Fruit fly (Drosophila melanogaster) whole organism, embryonic: ENCODE results near the gene CG14960.
A peak's percentile ranks its signal among the peaks of the same experiment; 100 is the strongest.

Experiments used
- Atf6 ChIP-seq: fragments of 200-800 bp; sonication (Bioruptor generic); IDR thresholded peaks from 2 replicates; pipeline ENCODE4 v1.3.6; 2022; ENCODE audit warnings: missing biosample characterization, missing genetic modification characterization
- Bteb2 ChIP-seq: fragments of 200-800 bp; sonication (Bioruptor generic); optimal IDR thresholded peaks from 2 replicates; lab custom pipeline; 2016; ENCODE audit warnings: missing biosample characterization, missing genetic modification characterization
- CG12942 ChIP-seq: fragments of 200-800 bp; sonication (Bioruptor generic); optimal IDR thresholded peaks from 3 replicates; lab custom pipeline; 2016; ENCODE audit warnings: missing biosample characterization, missing genetic modification characterization
- CG14050 ChIP-seq: fragments of 200-800 bp; sonication (Bioruptor generic); IDR thresholded peaks from 3 replicates; pipeline ENCODE4 v1.3.6; 2022; ENCODE audit warnings: missing biosample characterization, missing genetic modification characterization
- CG16815 ChIP-seq: fragments of 200-800 bp; sonication (Bioruptor generic); optimal IDR thresholded peaks from 3 replicates; lab custom pipeline; 2017; ENCODE audit warnings: missing biosample characterization, mild to moderate bottlenecking, missing genetic modification characterization
- CG2116 ChIP-seq: fragments of 200-800 bp; sonication (Bioruptor generic); optimal IDR thresholded peaks from 3 replicates; lab custom pipeline; 2018; ENCODE audit warnings: missing biosample characterization, mild to moderate bottlenecking, missing genetic modification characterization
- CG32767 ChIP-seq: fragments of 200-800 bp; sonication (Bioruptor generic); IDR thresholded peaks from 2 replicates; pipeline ENCODE4 v1.3.6; 2022; ENCODE audit warnings: missing biosample characterization, missing genetic modification characterization
- CG3847 ChIP-seq: fragments of 200-800 bp; sonication (Bioruptor generic); IDR thresholded peaks from 2 replicates; pipeline ENCODE4 v1.3.6; 2022; ENCODE audit warnings: missing biosample characterization, missing genetic modification characterization
- CG3995 ChIP-seq: fragments of 200-800 bp; sonication (Bioruptor generic); optimal IDR thresholded peaks from 3 replicates; lab custom pipeline; 2016; ENCODE audit warnings: missing biosample characterization, missing genetic modification characterization
- CG4820 ChIP-seq: fragments of 200-800 bp; sonication (Bioruptor generic); optimal IDR thresholded peaks from 3 replicates; lab custom pipeline; 2016; ENCODE audit warnings: missing biosample characterization, missing genetic modification characterization
- CG5953 ChIP-seq: fragments of 200-800 bp; sonication (Bioruptor generic); IDR thresholded peaks from 2 replicates; pipeline ENCODE4 v1.3.6; 2022; ENCODE audit warnings: missing biosample characterization, missing genetic modification characterization
- CG6654 ChIP-seq: fragments of 200-800 bp; sonication (Bioruptor generic); optimal IDR thresholded peaks from 2 replicates; lab custom pipeline; 2017; ENCODE audit warnings: missing biosample characterization, mild to moderate bottlenecking, missing genetic modification characterization
- CG6689 ChIP-seq: fragments of 200-800 bp; sonication (Bioruptor generic); IDR thresholded peaks from 2 replicates; pipeline ENCODE4 v1.3.6; 2022; ENCODE audit warnings: missing biosample characterization, missing genetic modification characterization
- CG6791 ChIP-seq: fragments of 200-800 bp; sonication (Bioruptor generic); IDR thresholded peaks from 3 replicates; pipeline ENCODE4 v1.3.6; 2022; ENCODE audit warnings: missing biosample characterization, missing genetic modification characterization; ENCODE audit not compliant: partially characterized antibody
- CG7839 ChIP-seq: fragments of 200-800 bp; sonication (Bioruptor generic); optimal IDR thresholded peaks from 3 replicates; lab custom pipeline; 2018; ENCODE audit warnings: missing biosample characterization, mild to moderate bottlenecking, missing genetic modification characterization, moderate library complexity
- CG7963 ChIP-seq: fragments of 200-800 bp; sonication (Bioruptor generic); IDR thresholded peaks from 3 replicates; pipeline ENCODE4 v1.3.6; 2022; ENCODE audit warnings: missing biosample characterization, missing genetic modification characterization; ENCODE audit not compliant: partially characterized antibody
- CG8388 ChIP-seq: fragments of 200-800 bp; sonication (Bioruptor generic); optimal IDR thresholded peaks from 2 replicates; lab custom pipeline; 2019; ENCODE audit warnings: missing biosample characterization, mild to moderate bottlenecking, missing genetic modification characterization, moderate library complexity
- CG8765 ChIP-seq: fragments of 200-800 bp; sonication (Bioruptor generic); IDR thresholded peaks from 2 replicates; pipeline ENCODE4 v1.3.6; 2022; ENCODE audit warnings: missing biosample characterization, missing genetic modification characterization
- Camta ChIP-seq: fragments of 200-800 bp; sonication (Bioruptor generic); optimal IDR thresholded peaks from 2 replicates; lab custom pipeline; 2016; ENCODE audit warnings: missing biosample characterization, missing genetic modification characterization
- Dp ChIP-seq: fragments of 200-800 bp; sonication (Bioruptor generic); optimal IDR thresholded peaks from 2 replicates; lab custom pipeline; 2018; ENCODE audit warnings: missing biosample characterization, mild to moderate bottlenecking, missing genetic modification characterization, moderate library complexity
- Drgx ChIP-seq: fragments of 200-800 bp; sonication (Bioruptor generic); IDR thresholded peaks from 2 replicates; pipeline ENCODE4 v1.3.6; 2022; ENCODE audit warnings: missing biosample characterization, missing genetic modification characterization
- Gsc ChIP-seq: fragments of 200-800 bp; sonication (Bioruptor generic); IDR thresholded peaks from 2 replicates; pipeline ENCODE4 v1.3.6; 2022; ENCODE audit warnings: missing biosample characterization, missing genetic modification characterization
- Gug ChIP-seq: fragments of 200-800 bp; sonication (Bioruptor generic); IDR thresholded peaks from 4 replicates; pipeline ENCODE4 v1.3.6; 2022; ENCODE audit warnings: missing biosample characterization, missing genetic modification characterization
- H15 ChIP-seq: fragments of 200-800 bp; sonication (Bioruptor generic); IDR thresholded peaks from 3 replicates; pipeline ENCODE4 v1.3.6; 2022; ENCODE audit warnings: missing biosample characterization, missing genetic modification characterization
- HmgD ChIP-seq: fragments of 200-800 bp; sonication (Bioruptor generic); optimal IDR thresholded peaks from 3 replicates; lab custom pipeline; 2016; ENCODE audit warnings: missing biosample characterization, missing genetic modification characterization
- MESR4 ChIP-seq: fragments of 200-800 bp; sonication (Bioruptor generic); optimal IDR thresholded peaks from 2 replicates; lab custom pipeline; 2018; ENCODE audit warnings: missing biosample characterization, mild to moderate bottlenecking, missing genetic modification characterization, moderate library complexity
- Meics ChIP-seq: fragments of 200-800 bp; sonication (Bioruptor generic); optimal IDR thresholded peaks from 2 replicates; lab custom pipeline; 2017; ENCODE audit warnings: missing biosample characterization, mild to moderate bottlenecking, missing genetic modification characterization
- Myb ChIP-seq: fragments of 200-800 bp; sonication (Bioruptor generic); optimal IDR thresholded peaks from 2 replicates; lab custom pipeline; 2016; ENCODE audit warnings: missing biosample characterization, missing genetic modification characterization
- Sox100B ChIP-seq: fragments of 200-800 bp; sonication (Bioruptor generic); optimal IDR thresholded peaks from 3 replicates; lab custom pipeline; 2018; ENCODE audit warnings: missing biosample characterization, mild to moderate bottlenecking, missing genetic modification characterization
- Sry-β ChIP-seq: fragments of 200-800 bp; sonication (Bioruptor generic); optimal IDR thresholded peaks from 2 replicates; lab custom pipeline; 2018; ENCODE audit warnings: missing biosample characterization, mild to moderate bottlenecking, missing genetic modification characterization, moderate library complexity
- YL-1 ChIP-seq: fragments of 200-800 bp; sonication (Bioruptor generic); optimal IDR thresholded peaks from 3 replicates; lab custom pipeline; 2017; ENCODE audit warnings: missing biosample characterization, mild to moderate bottlenecking, missing genetic modification characterization
- abd-A ChIP-seq: fragments of 200-800 bp; sonication (Bioruptor generic); optimal IDR thresholded peaks from 3 replicates; lab custom pipeline; 2019; ENCODE audit warnings: missing biosample characterization, mild to moderate bottlenecking, missing genetic modification characterization, moderate library complexity
- al ChIP-seq: fragments of 200-800 bp; sonication (Bioruptor generic); IDR thresholded peaks from 2 replicates; pipeline ENCODE4 v1.3.6; 2022; ENCODE audit warnings: missing biosample characterization, missing genetic modification characterization
- chn ChIP-seq: fragments of 200-800 bp; sonication (Bioruptor generic); optimal IDR thresholded peaks from 2 replicates; lab custom pipeline; 2016; ENCODE audit warnings: missing biosample characterization, missing genetic modification characterization
- cwo ChIP-seq: fragments of 200-800 bp; sonication (Bioruptor generic); optimal IDR thresholded peaks from 3 replicates; lab custom pipeline; 2017; ENCODE audit warnings: missing biosample characterization, missing genetic modification characterization, mild to moderate bottlenecking, moderate library complexity, missing genetic modification reagents
- danr ChIP-seq: fragments of 200-800 bp; sonication (Bioruptor generic); IDR thresholded peaks from 2 replicates; pipeline ENCODE4 v1.3.6; 2022; ENCODE audit warnings: missing biosample characterization, missing genetic modification characterization
- en ChIP-seq: fragments of 200-800 bp; sonication (Bioruptor generic); optimal IDR thresholded peaks from 2 replicates; lab custom pipeline; 2016; ENCODE audit warnings: missing biosample characterization, missing genetic modification characterization
- fd102C ChIP-seq: fragments of 200-800 bp; sonication (Bioruptor generic); optimal IDR thresholded peaks from 2 replicates; lab custom pipeline; 2018; ENCODE audit warnings: missing biosample characterization, mild to moderate bottlenecking, missing genetic modification characterization, moderate library complexity
- gro ChIP-seq: fragments of 200-800 bp; sonication (Bioruptor generic); optimal IDR thresholded peaks from 2 replicates; lab custom pipeline; 2016; ENCODE audit warnings: missing biosample characterization, missing genetic modification characterization
- knrl ChIP-seq: fragments of 200-800 bp; sonication (Bioruptor generic); IDR thresholded peaks from 3 replicates; pipeline ENCODE4 v1.3.6; 2022; ENCODE audit warnings: missing biosample characterization, missing genetic modification characterization; ENCODE audit not compliant: partially characterized antibody
- lov ChIP-seq, 2 experiments: fragments of 200-800 bp in 1 of 2; fragments of >200 bp in 1 of 2; sonication (Bioruptor generic) in 1 of 2; IDR thresholded peaks in 1 of 2; optimal IDR thresholded peaks in 1 of 2; 2 replicates in 1 of 2; 3 replicates in 1 of 2; pipeline versions ENCODE4 v1.3.6 to Lab custom; 2017 to 2022; ENCODE audit warnings: missing biosample characterization in 1 of 2, missing genetic modification characterization in 1 of 2
- mirr ChIP-seq: fragments of 200-800 bp; sonication (Bioruptor generic); optimal IDR thresholded peaks from 3 replicates; lab custom pipeline; 2018; ENCODE audit warnings: missing biosample characterization, mild to moderate bottlenecking, missing genetic modification characterization
- pho ChIP-seq: fragments of 200-800 bp; sonication (Bioruptor generic); optimal IDR thresholded peaks from 2 replicates; lab custom pipeline; 2016; ENCODE audit warnings: missing biosample characterization, missing genetic modification characterization
- phol ChIP-seq: fragments of 200-800 bp; sonication (Bioruptor generic); optimal IDR thresholded peaks from 3 replicates; lab custom pipeline; 2018; ENCODE audit warnings: missing biosample characterization, mild to moderate bottlenecking, missing genetic modification characterization, moderate library complexity
- slbo ChIP-seq: fragments of 200-800 bp; sonication (Bioruptor generic); IDR thresholded peaks from 2 replicates; pipeline ENCODE4 v1.3.6; 2022; ENCODE audit warnings: missing biosample characterization, missing genetic modification characterization
- so ChIP-seq: fragments of 200-800 bp; sonication (Bioruptor generic); IDR thresholded peaks from 3 replicates; pipeline ENCODE4 v1.3.6; 2022; ENCODE audit warnings: missing biosample characterization, missing genetic modification characterization
- toy ChIP-seq: fragments of 200-800 bp; sonication (Bioruptor generic); IDR thresholded peaks from 2 replicates; pipeline ENCODE4 v1.3.6; 2022; ENCODE audit warnings: missing biosample characterization, missing genetic modification characterization
- trh ChIP-seq: fragments of 200-800 bp; sonication (Bioruptor generic); optimal IDR thresholded peaks from 2 replicates; lab custom pipeline; 2016; ENCODE audit warnings: missing biosample characterization, missing genetic modification characterization
- tx ChIP-seq: fragments of 200-800 bp; sonication (Bioruptor generic); optimal IDR thresholded peaks from 2 replicates; lab custom pipeline; 2016; ENCODE audit warnings: missing biosample characterization, missing genetic modification characterization
- z ChIP-seq: fragments of 200-800 bp; sonication (Bioruptor generic); IDR thresholded peaks from 3 replicates; pipeline ENCODE4 v1.3.6; 2022; ENCODE audit warnings: missing biosample characterization, missing genetic modification characterization

CG14960 gene

DNA sequence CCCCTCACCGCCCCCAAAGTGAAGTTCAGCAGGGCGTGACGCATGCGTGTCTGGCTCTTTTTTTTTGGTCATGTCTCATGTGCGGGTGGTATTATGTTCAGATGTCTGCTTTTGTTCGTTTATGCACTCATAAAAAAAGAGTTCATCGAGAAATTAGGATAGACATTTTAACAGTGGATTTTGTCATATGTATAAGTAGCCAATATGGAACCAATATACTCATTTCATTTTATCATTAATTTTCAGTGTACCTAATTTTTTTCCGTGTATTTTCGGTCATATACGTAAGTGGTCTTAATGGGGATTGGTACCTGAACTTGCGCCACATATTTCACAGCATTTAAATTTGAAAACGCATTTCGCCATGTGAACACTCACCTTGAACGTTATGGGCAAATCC is 29.5 kb downstream of the CG14960 start (continued):
- TF ChIP-seq CG6654 (no peak), knrl (GFP tag; lab: Robert Waterston, UW) (no peak), abd-A (tag; lab: Kevin White, UChicago) (no peak), Gug (GFP tag; lab: Robert Waterston, UW) (0 out of 4 replicates have a peak, but pooled peaks have one; percentile 10), Sry-β (GFP tag; lab: Kevin White, UChicago) (no peak), cwo (GFP tag; lab: Kevin White, UChicago) (peak; percentile 29), trh (GFP tag; lab: Kevin White, UChicago) (peak; percentile 3), CG5953 (GFP tag; lab: Robert Waterston, UW) (peak; percentile 45; the same call in 1 of the 2 replicates), Myb (GFP tag; lab: Kevin White, UChicago) (peak; percentile 4), CG3995 (GFP tag; lab: Kevin White, UChicago) (no peak), HmgD (GFP tag; lab: Kevin White, UChicago) (no peak), YL-1 (GFP tag; lab: Kevin White, UChicago) (no peak), lov (optimal IDR thresholded peaks at IDR 0.05; lab: Kevin White, UChicago) (no peak), lov (GFP tag; IDR thresholded peaks at IDR 0.05; lab: Robert Waterston, UW) (peak; percentile 73; the same call in 1 of the 3 replicates), Sox100B (GFP tag; lab: Kevin White, UChicago) (peak; percentile 61), so (GFP tag; lab: Robert Waterston, UW) (peak; percentile 68; the same call in 2 of the 3 replicates), pho (GFP tag; lab: Kevin White, UChicago) (no peak), phol (tag; lab: Kevin White, UChicago) (peak; percentile 70), gro (GFP tag; lab: Kevin White, UChicago) (no peak), al (GFP tag; lab: Robert Waterston, UW) (no peak), Camta (peak; percentile 58), Atf6 (GFP tag; lab: Robert Waterston, UW) (peak; percentile 57; the same call in 1 of the 2 replicates), CG32767 (GFP tag; lab: Robert Waterston, UW) (peak; percentile 55; the same call in 1 of the 2 replicates), slbo (GFP tag; lab: Robert Waterston, UW) (peak; percentile 66), Meics (GFP tag; lab: Kevin White, UChicago) (no peak), fd102C (no peak), tx (no peak), CG7963 (no peak), chn (GFP tag; lab: Kevin White, UChicago) (peak; percentile 15), CG6791 (GFP tag; lab: Robert Waterston, UW) (no peak), Dp (GFP tag; lab: Kevin White, UChicago) (no peak), CG16815 (peak; percentile 6), CG2116 (GFP tag; lab: Kevin White, UChicago) (no peak), danr (GFP tag; lab: Robert Waterston, UW) (0 out of 2 replicates have a peak, but pooled peaks have one; percentile 20), MESR4 (GFP tag; lab: Kevin White, UChicago) (no peak), CG4820 (GFP tag; lab: Kevin White, UChicago) (peak; percentile 62), CG12942 (peak; percentile 22), Drgx (GFP tag; lab: Robert Waterston, UW) (peak; percentile 33; the same call in 1 of the 2 replicates), CG3847 (GFP tag; lab: Robert Waterston, UW) (peak; percentile 50), CG8388 (peak; percentile 63), Bteb2 (GFP tag; lab: Kevin White, UChicago) (no peak), Gsc (GFP tag; lab: Robert Waterston, UW) (0 out of 2 replicates have a peak, but pooled peaks have one; percentile 39), mirr (no peak), CG8765 (no peak), z (GFP tag; lab: Robert Waterston, UW) (no peak), CG7839 (tag; lab: Kevin White, UChicago) (peak; percentile 59), CG6689 (GFP tag; lab: Robert Waterston, UW) (peak; percentile 77), CG14050 (GFP tag; lab: Robert Waterston, UW) (peak; percentile 61), H15 (GFP tag; lab: Robert Waterston, UW) (peak; percentile 70; the same call in 1 of the 3 replicates), toy (GFP tag; lab: Robert Waterston, UW) (no peak), en (peak; percentile 40)
